Fruit fly (Drosophila melanogaster): ENCODE data around the gene Osi3.

Osi3 gene

dm6 chr3R:6221681-6222080, 6.0 kb downstream of the Osi3 start, which contains the start of gene Osi4:
Osi4 (minus strand) TSS chr3R:6221781.
- TF ChIP-seq toe (GFP tag; optimal IDR thresholded peaks at IDR 0.05) = no peak
- TF ChIP-seq cnc (optimal IDR thresholded peaks at IDR 0.05) = no peak
- no peak for TF ChIP-seq Crg-1 (GFP tag; optimal IDR thresholded peaks at IDR 0.05)
- TF ChIP-seq tj (GFP tag; optimal IDR thresholded peaks at IDR 0.05) = no peak

- TF ChIP-seq Clk (GFP tag; optimal IDR thresholded peaks at IDR 0.05) (no peak), cic (GFP tag; optimal IDR thresholded peaks at IDR 0.05) (no peak), Mnt (GFP tag; optimal IDR thresholded peaks at IDR 0.05) (no peak), CG12768 (GFP tag; optimal IDR thresholded peaks at IDR 0.05) (no peak), cnc (optimal IDR thresholded peaks at IDR 0.05) (no peak), CG14711 (tag; optimal IDR thresholded peaks at IDR 0.05) (no peak), CG7101 (tag; optimal IDR thresholded peaks at IDR 0.05) (no peak), toe (GFP tag; optimal IDR thresholded peaks at IDR 0.05) (no peak), CG11617 (GFP tag; optimal IDR thresholded peaks at IDR 0.05) (no peak), tj (GFP tag; optimal IDR thresholded peaks at IDR 0.05) (no peak), pad (GFP tag; optimal IDR thresholded peaks at IDR 0.05) (no peak)
These were observed 6.5 kb downstream of the Osi3 start for dm6 chr3R:6222119-6222518.

dm6 chr3R:6226156-6226555, 10.5 kb downstream of the Osi3 start:
- TF ChIP-seq CG1620 (GFP tag; optimal IDR thresholded peaks at IDR 0.05) (no peak), bab1 (GFP tag; optimal IDR thresholded peaks at IDR 0.05) (no peak), CG7045 (GFP tag; optimal IDR thresholded peaks at IDR 0.05) (no peak), Mnt (GFP tag; optimal IDR thresholded peaks at IDR 0.05) (no peak), toe (GFP tag; optimal IDR thresholded peaks at IDR 0.05) (no peak), pad (GFP tag; optimal IDR thresholded peaks at IDR 0.05) (no peak), Clk (GFP tag; optimal IDR thresholded peaks at IDR 0.05) (no peak), CG7101 (tag; optimal IDR thresholded peaks at IDR 0.05) (no peak), cic (GFP tag; optimal IDR thresholded peaks at IDR 0.05) (no peak), CG5204 (GFP tag; optimal IDR thresholded peaks at IDR 0.05) (no peak), CG14711 (tag; optimal IDR thresholded peaks at IDR 0.05) (no peak), ovo (GFP tag; optimal IDR thresholded peaks at IDR 0.05) (no peak), CG12768 (GFP tag; optimal IDR thresholded peaks at IDR 0.05) (no peak), Hr96 (GFP tag; optimal IDR thresholded peaks at IDR 0.05) (no peak), Crg-1 (GFP tag; optimal IDR thresholded peaks at IDR 0.05) (no peak), kay (GFP tag; ENCODE audit: borderline replicate concordance) (no peak)

- TF ChIP-seq Mnt (GFP tag; optimal IDR thresholded peaks at IDR 0.05) = no peak
- TF ChIP-seq CG1620 (GFP tag; optimal IDR thresholded peaks at IDR 0.05) = no peak
- TF ChIP-seq toe (GFP tag; optimal IDR thresholded peaks at IDR 0.05) = no peak
- TF ChIP-seq tj (GFP tag; optimal IDR thresholded peaks at IDR 0.05) = no peak
- no peak for TF ChIP-seq CG7101 (tag; optimal IDR thresholded peaks at IDR 0.05)
- no peak for TF ChIP-seq Crg-1 (GFP tag; optimal IDR thresholded peaks at IDR 0.05)
- TF ChIP-seq CG12768 (GFP tag; optimal IDR thresholded peaks at IDR 0.05) = no peak
- no peak for TF ChIP-seq kay (GFP tag; ENCODE audit: borderline replicate concordance)
- no peak for TF ChIP-seq CG14711 (tag; optimal IDR thresholded peaks at IDR 0.05)
- no peak for TF ChIP-seq CG33017 (tag; optimal IDR thresholded peaks at IDR 0.05)
- TF ChIP-seq CG11617 (GFP tag; optimal IDR thresholded peaks at IDR 0.05) = no peak
- TF ChIP-seq cic (GFP tag; optimal IDR thresholded peaks at IDR 0.05) = no peak
These were observed 11.4 kb downstream of the Osi3 start, which contains the start of gene Osi5 for dm6 chr3R:6226997-6227562. Osi5 (plus strand) TSS chr3R:6227512.

- TF ChIP-seq CG14711 (tag; optimal IDR thresholded peaks at IDR 0.05) (no peak), Hr96 (GFP tag; optimal IDR thresholded peaks at IDR 0.05) (no peak), CG5204 (GFP tag; optimal IDR thresholded peaks at IDR 0.05) (no peak), tj (GFP tag; optimal IDR thresholded peaks at IDR 0.05) (no peak), CG7045 (GFP tag; optimal IDR thresholded peaks at IDR 0.05) (no peak), CG1620 (GFP tag; optimal IDR thresholded peaks at IDR 0.05) (no peak), toe (GFP tag; optimal IDR thresholded peaks at IDR 0.05) (no peak), bab1 (GFP tag; optimal IDR thresholded peaks at IDR 0.05) (no peak), kay (GFP tag; ENCODE audit: borderline replicate concordance) (no peak), Mnt (GFP tag; optimal IDR thresholded peaks at IDR 0.05) (no peak)
These were observed 13.6 kb downstream of the Osi3 start for dm6 chr3R:6229055-6229841.

- TF ChIP-seq kay (GFP tag; ENCODE audit: borderline replicate concordance) = no peak
These were observed 14.7 kb downstream of the Osi3 start for dm6 chr3R:6230298-6230697.

- TF ChIP-seq ovo (GFP tag; optimal IDR thresholded peaks at IDR 0.05) = no peak
- TF ChIP-seq bab1 (GFP tag; optimal IDR thresholded peaks at IDR 0.05) = no peak
- no peak for TF ChIP-seq cnc (optimal IDR thresholded peaks at IDR 0.05)
- no peak for TF ChIP-seq CG5204 (GFP tag; optimal IDR thresholded peaks at IDR 0.05)
- TF ChIP-seq Mnt (GFP tag; optimal IDR thresholded peaks at IDR 0.05) = no peak
- no peak for TF ChIP-seq CG1620 (GFP tag; optimal IDR thresholded peaks at IDR 0.05)
- no peak for TF ChIP-seq kay (GFP tag; ENCODE audit: borderline replicate concordance)
- no peak for TF ChIP-seq CG12768 (GFP tag; optimal IDR thresholded peaks at IDR 0.05)
- no peak for TF ChIP-seq Hr96 (GFP tag; optimal IDR thresholded peaks at IDR 0.05)
- TF ChIP-seq CG7045 (GFP tag; optimal IDR thresholded peaks at IDR 0.05) = no peak
- no peak for TF ChIP-seq toe (GFP tag; optimal IDR thresholded peaks at IDR 0.05)
- no peak for TF ChIP-seq pad (GFP tag; optimal IDR thresholded peaks at IDR 0.05)
- TF ChIP-seq CG11617 (GFP tag; optimal IDR thresholded peaks at IDR 0.05) = no peak
- TF ChIP-seq cic (GFP tag; optimal IDR thresholded peaks at IDR 0.05) = no peak
These were observed 15.8 kb downstream of the Osi3 start for dm6 chr3R:6231391-6231790.

Data from whole organism, adult.